Fruit fly (Drosophila melanogaster) whole organism: Measurements from ENCODE around the gene COX5A.

Experiments used
- CG8478 ChIP-seq: fragments of >200 bp; optimal IDR thresholded peaks from 2 replicates; lab custom pipeline; 2018; ENCODE audit warnings: inconsistent platforms
- EcR ChIP-seq, 2 experiments: fragments of >200 bp; optimal IDR thresholded peaks; 2 replicates each; lab custom pipeline; 2017; ENCODE audit warnings: missing biosample characterization in 2 of 2, missing genetic modification characterization in 2 of 2, missing genetic modification reagents in 2 of 2
- psq ChIP-seq: fragments of >200 bp; optimal IDR thresholded peaks from 2 replicates; lab custom pipeline; 2017
- usp ChIP-seq: fragments of >200 bp; optimal IDR thresholded peaks from 2 replicates; lab custom pipeline; 2017; ENCODE audit warnings: missing biosample characterization, missing genetic modification characterization, mixed read lengths

- TF ChIP-seq CG8478 (lab: Kevin White, UChicago), result no peak
- TF ChIP-seq usp (GFP tag; lab: Kevin White, UChicago), result no peak
- no peak for TF ChIP-seq psq (lab: Kevin White, UChicago)
- peak in 1 of 2 experiments; percentile 86 for TF ChIP-seq EcR (GFP tag; optimal IDR thresholded peaks at IDR 0.05; lab: Kevin White, UChicago)
These were observed 32.0 kb downstream of the COX5A start for dm6 chr3R:11850917-11851897.
